Fruit fly (Drosophila melanogaster): ENCODE measurements around the gene PolA2.

DNA sequence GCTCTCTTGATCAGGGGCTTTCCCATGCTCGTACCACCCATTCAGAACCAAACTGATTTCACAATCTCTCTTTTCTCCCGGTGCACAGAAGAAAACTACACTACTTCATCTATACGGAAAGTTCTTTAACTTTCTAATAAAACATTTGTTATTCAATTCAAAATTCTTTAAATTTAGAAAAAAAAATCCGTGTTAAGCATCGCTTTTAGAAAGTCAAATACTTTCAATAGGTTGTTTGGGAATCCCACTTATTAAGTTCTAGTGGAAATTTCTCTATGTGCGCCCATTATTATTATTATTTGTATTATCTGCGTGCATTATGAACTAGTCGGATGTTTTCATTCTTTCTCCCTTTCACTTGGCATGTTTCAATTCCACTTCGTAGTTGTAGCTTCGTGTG, 45.9 kb upstream of the PolA2 start:
- no peak for TF ChIP-seq CG30403 (GFP tag; optimal IDR thresholded peaks at IDR 0.05)
- TF ChIP-seq H15 (GFP tag; IDR thresholded peaks at IDR 0.05), result no peak
- no peak for TF ChIP-seq Lim3 (GFP tag; IDR thresholded peaks at IDR 0.05)
- TF ChIP-seq CG18262 (tag; optimal IDR thresholded peaks at IDR 0.05), result no peak
- no peak for TF ChIP-seq Kr (GFP tag; optimal IDR thresholded peaks at IDR 0.05)
- TF ChIP-seq Hsf (GFP tag; optimal IDR thresholded peaks at IDR 0.05), result no peak
- TF ChIP-seq CG32532 (GFP tag; IDR thresholded peaks at IDR 0.05), result no peak
- no peak for TF ChIP-seq CG10565 (GFP tag; optimal IDR thresholded peaks at IDR 0.05)

All from whole organism, embryonic.